Fruit fly (Drosophila melanogaster) whole organism, embryonic: ENCODE data around the gene GlnRS.

Experiments used
- CG12299 ChIP-seq: fragments of 200-800 bp; sonication (Bioruptor generic); optimal IDR thresholded peaks from 2 replicates; lab custom pipeline; 2018; ENCODE audit warnings: missing biosample characterization, mild to moderate bottlenecking, missing genetic modification characterization
- CG1603 ChIP-seq: fragments of 200-800 bp; sonication (Bioruptor generic); optimal IDR thresholded peaks from 2 replicates; lab custom pipeline; 2019; ENCODE audit warnings: missing biosample characterization, mild to moderate bottlenecking, missing genetic modification characterization, moderate library complexity
- CG17912 ChIP-seq: fragments of 200-800 bp; sonication (Bioruptor generic); optimal IDR thresholded peaks from 2 replicates; lab custom pipeline; 2018; ENCODE audit warnings: missing biosample characterization, mild to moderate bottlenecking, missing genetic modification characterization
- CG2202 ChIP-seq: fragments of 200-800 bp; sonication (Bioruptor generic); optimal IDR thresholded peaks from 2 replicates; lab custom pipeline; 2018; ENCODE audit warnings: missing biosample characterization, mild to moderate bottlenecking, missing genetic modification characterization
- CG3407 ChIP-seq: fragments of 200-800 bp; sonication (Bioruptor generic); optimal IDR thresholded peaks from 2 replicates; lab custom pipeline; 2018; ENCODE audit warnings: missing biosample characterization, mild to moderate bottlenecking, missing genetic modification characterization
- CG34224 ChIP-seq: fragments of 200-800 bp; sonication (Bioruptor generic); IDR thresholded peaks from 3 replicates; pipeline ENCODE4 v1.3.6; 2022; ENCODE audit warnings: missing biosample characterization, missing genetic modification characterization; ENCODE audit not compliant: partially characterized antibody
- Dfd ChIP-seq, 2 experiments: fragments of >200 bp; optimal IDR thresholded peaks; 2 replicates each; lab custom pipeline; 2017; ENCODE audit warnings: missing biosample characterization in 2 of 2, missing genetic modification characterization in 2 of 2
- HHEX ChIP-seq: fragments of 200-800 bp; sonication (Bioruptor generic); optimal IDR thresholded peaks from 3 replicates; lab custom pipeline; 2017; ENCODE audit warnings: missing biosample characterization, mild to moderate bottlenecking, missing genetic modification characterization, missing genetic modification reagents
- Hmr ChIP-seq: fragments of 200-800 bp; sonication (Bioruptor generic); optimal IDR thresholded peaks from 3 replicates; lab custom pipeline; 2017; ENCODE audit warnings: mild to moderate bottlenecking, missing biosample characterization, missing genetic modification reagents, missing genetic modification characterization
- Vsx1 ChIP-seq: fragments of 200-800 bp; sonication (Bioruptor generic); optimal IDR thresholded peaks from 2 replicates; lab custom pipeline; 2017; ENCODE audit warnings: missing biosample characterization, mild to moderate bottlenecking, missing genetic modification characterization, missing genetic modification reagents
- cwo ChIP-seq: fragments of 200-800 bp; sonication (Bioruptor generic); optimal IDR thresholded peaks from 3 replicates; lab custom pipeline; 2017; ENCODE audit warnings: missing biosample characterization, missing genetic modification characterization, mild to moderate bottlenecking, moderate library complexity, missing genetic modification reagents
- fd64A ChIP-seq: fragments of 200-800 bp; sonication (Bioruptor generic); optimal IDR thresholded peaks from 3 replicates; lab custom pipeline; 2018; ENCODE audit warnings: missing biosample characterization, mild to moderate bottlenecking, missing genetic modification characterization
- stc ChIP-seq: fragments of 200-800 bp; sonication (Bioruptor generic); IDR thresholded peaks from 2 replicates; pipeline ENCODE4 v1.3.6; 2022; ENCODE audit warnings: missing biosample characterization, missing genetic modification characterization

DNA sequence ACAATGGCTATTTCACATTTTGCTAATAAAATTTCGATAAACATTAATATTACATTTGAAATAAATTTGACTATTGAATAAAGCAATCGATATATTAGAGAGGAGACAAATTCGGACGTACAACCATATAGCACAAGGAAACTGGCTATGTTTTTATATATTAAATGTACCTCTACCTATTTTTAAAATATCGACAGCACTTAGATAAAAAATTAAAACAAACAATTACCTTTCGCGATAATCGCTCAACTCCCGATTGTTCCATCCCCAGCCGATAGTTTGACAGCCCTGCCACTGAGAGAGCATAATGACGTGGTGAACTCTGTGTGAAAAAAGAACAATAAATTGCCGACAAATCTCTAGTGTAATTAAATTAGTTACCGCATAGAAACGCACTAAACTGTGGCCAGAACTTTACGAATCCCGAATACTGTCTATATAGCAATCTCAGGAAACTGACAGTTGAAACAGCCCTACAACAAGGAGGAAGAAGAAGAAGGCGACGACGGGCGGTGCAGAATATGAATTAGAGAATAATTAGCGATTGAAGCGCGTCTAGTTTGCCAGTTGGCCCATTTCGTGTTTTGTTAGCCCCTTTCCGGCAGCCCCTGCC, 6.8 kb downstream of the GlnRS start, which contains the start of gene CG11857:
- TF ChIP-seq CG1603 (tag; lab: Kevin White, UChicago) (peak; percentile 97), CG2202 (tag; lab: Kevin White, UChicago) (peak; percentile 95), CG17912 (peak; percentile 90), Dfd (GFP tag; optimal IDR thresholded peaks at IDR 0.05; lab: Kevin White, UChicago) (peak in 1 of 2 experiments; percentile 82), Vsx1 (peak; percentile 88), stc (peak; percentile 98), Hmr (peak; percentile 97), CG3407 (GFP tag; lab: Kevin White, UChicago) (peak; percentile 94), cwo (peak; percentile 90), CG34224 (GFP tag; lab: Robert Waterston, UW) (peak; percentile 100), HHEX (GFP tag; lab: Kevin White, UChicago) (peak; percentile 96), CG12299 (peak; percentile 95), fd64A (GFP tag; lab: Kevin White, UChicago) (peak; percentile 78)
